Fruit fly (Drosophila melanogaster) whole organism, pupa: ENCODE results near the gene Rpn11.
A peak's percentile ranks its signal among the peaks of the same experiment; 100 is the strongest.

Source experiments
- CG10348 ChIP-seq: fragments of 200-800 bp; sonication (Bioruptor generic); IDR thresholded peaks from 2 replicates; pipeline ENCODE4 v1.3.6; 2022; ENCODE audit warnings: missing biosample characterization, missing genetic modification characterization
- CG12605 ChIP-seq: fragments of 200-800 bp; sonication (Bioruptor generic); IDR thresholded peaks from 2 replicates; pipeline ENCODE4 v1.3.6; 2022; ENCODE audit warnings: missing biosample characterization, missing genetic modification characterization
- CG13204 ChIP-seq: fragments of 200-800 bp; sonication (Bioruptor generic); optimal IDR thresholded peaks from 2 replicates; lab custom pipeline; 2018; ENCODE audit warnings: missing biosample characterization, mild to moderate bottlenecking, missing genetic modification characterization, moderate library complexity
- CG14655 ChIP-seq: fragments of 200-800 bp; sonication (Bioruptor generic); optimal IDR thresholded peaks from 3 replicates; lab custom pipeline; 2017; ENCODE audit warnings: mild to moderate bottlenecking, missing biosample characterization, missing genetic modification reagents, missing genetic modification characterization
- CG15710 ChIP-seq: fragments of 200-800 bp; sonication (Bioruptor generic); optimal IDR thresholded peaks from 2 replicates; lab custom pipeline; 2018; ENCODE audit warnings: missing biosample characterization, mild to moderate bottlenecking, missing genetic modification characterization, moderate library complexity
- CG17806 ChIP-seq: fragments of 200-800 bp; sonication (Bioruptor generic); optimal IDR thresholded peaks from 2 replicates; lab custom pipeline; 2018; ENCODE audit warnings: missing biosample characterization, mild to moderate bottlenecking, missing genetic modification characterization, moderate library complexity
- CG32121 ChIP-seq: fragments of 200-800 bp; sonication (Bioruptor generic); IDR thresholded peaks from 2 replicates; pipeline ENCODE4 v1.3.6; 2022; ENCODE audit warnings: missing biosample characterization, missing genetic modification characterization
- CG34367 ChIP-seq: fragments of 200-800 bp; sonication (Bioruptor generic); optimal IDR thresholded peaks from 2 replicates; lab custom pipeline; 2018; ENCODE audit warnings: missing biosample characterization, mild to moderate bottlenecking, missing genetic modification characterization
- CG4496 ChIP-seq: fragments of 200-800 bp; sonication (Bioruptor generic); IDR thresholded peaks from 3 replicates; pipeline ENCODE4 v1.3.6; 2022; ENCODE audit warnings: missing biosample characterization, missing genetic modification characterization
- CG8159 ChIP-seq: fragments of 200-800 bp; sonication (Bioruptor generic); optimal IDR thresholded peaks from 3 replicates; lab custom pipeline; 2018; ENCODE audit warnings: missing biosample characterization, mild to moderate bottlenecking, missing genetic modification characterization, moderate library complexity
- CG8301 ChIP-seq: fragments of 200-800 bp; sonication (Bioruptor generic); optimal IDR thresholded peaks from 2 replicates; lab custom pipeline; 2018; ENCODE audit warnings: missing biosample characterization, mild to moderate bottlenecking, missing genetic modification characterization
- CG9948 ChIP-seq: fragments of 200-800 bp; sonication (Bioruptor generic); optimal IDR thresholded peaks from 2 replicates; lab custom pipeline; 2018; ENCODE audit warnings: missing biosample characterization, mild to moderate bottlenecking, missing genetic modification characterization, moderate library complexity
- D1 ChIP-seq: fragments of 200-800 bp; sonication (Bioruptor generic); optimal IDR thresholded peaks from 2 replicates; lab custom pipeline; 2018; ENCODE audit warnings: missing biosample characterization, mild to moderate bottlenecking, missing genetic modification characterization, moderate library complexity
- EcR ChIP-seq: fragments of 200-800 bp; sonication (Bioruptor generic); optimal IDR thresholded peaks from 3 replicates; lab custom pipeline; 2019; ENCODE audit warnings: missing biosample characterization, missing genetic modification characterization, mild to moderate bottlenecking, moderate library complexity, missing genetic modification reagents
- Ets98B ChIP-seq: fragments of 200-800 bp; sonication (Bioruptor generic); IDR thresholded peaks from 2 replicates; pipeline ENCODE4 v1.3.6; 2022; ENCODE audit warnings: missing biosample characterization, missing genetic modification characterization
- Pif1A ChIP-seq: fragments of 200-800 bp; sonication (Bioruptor generic); optimal IDR thresholded peaks from 3 replicates; lab custom pipeline; 2016; ENCODE audit warnings: missing biosample characterization, missing genetic modification characterization
- Pif1B ChIP-seq: fragments of 200-800 bp; sonication (Bioruptor generic); optimal IDR thresholded peaks from 3 replicates; lab custom pipeline; 2016; ENCODE audit warnings: missing biosample characterization, missing genetic modification characterization
- Snoo ChIP-seq: fragments of 200-800 bp; sonication (Bioruptor generic); optimal IDR thresholded peaks from 3 replicates; lab custom pipeline; 2017; ENCODE audit warnings: missing biosample characterization, mild to moderate bottlenecking, missing genetic modification characterization, inconsistent platforms
- fd96Ca ChIP-seq: fragments of 200-800 bp; sonication (Bioruptor generic); IDR thresholded peaks from 3 replicates; pipeline ENCODE4 v1.3.6; 2022; ENCODE audit warnings: missing biosample characterization, missing genetic modification characterization
- gl ChIP-seq: fragments of 200-800 bp; sonication (Bioruptor generic); optimal IDR thresholded peaks from 2 replicates; lab custom pipeline; 2018; ENCODE audit warnings: missing biosample characterization, mild to moderate bottlenecking, missing genetic modification characterization
- rn ChIP-seq: fragments of 200-800 bp; sonication (Bioruptor generic); IDR thresholded peaks from 2 replicates; pipeline ENCODE4 v1.3.6; 2022; ENCODE audit warnings: missing biosample characterization, missing genetic modification characterization

Rpn11 gene

DNA sequence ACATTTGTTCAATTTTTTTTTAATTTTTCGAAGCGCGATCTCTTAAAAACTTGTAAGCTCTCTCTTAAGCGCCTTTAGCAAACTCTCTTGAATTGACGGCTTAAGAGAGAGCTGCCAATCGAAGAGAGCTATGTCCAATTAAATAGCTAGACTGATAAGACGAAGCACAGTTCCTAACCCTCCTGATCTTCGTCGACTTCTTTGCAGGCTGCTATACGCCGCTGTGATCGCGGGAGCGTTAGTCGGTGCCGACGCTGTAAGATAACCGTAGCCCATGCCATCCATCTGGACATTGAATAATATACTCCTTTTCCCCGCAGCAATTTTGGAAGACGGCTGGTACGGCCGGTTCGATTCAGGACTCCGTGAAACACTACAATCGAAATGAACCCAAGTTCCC, 29.1 kb downstream of the Rpn11 start:
- no peak for TF ChIP-seq EcR
- no peak for TF ChIP-seq CG9948
- no peak for TF ChIP-seq CG12605 (GFP tag; lab: Robert Waterston, UW)
- no peak for TF ChIP-seq Pif1A
- TF ChIP-seq CG17806 (tag; lab: Kevin White, UChicago) = no peak
- TF ChIP-seq CG34367 (tag; lab: Kevin White, UChicago) = no peak
- no peak for TF ChIP-seq gl (tag; lab: Kevin White, UChicago)
- TF ChIP-seq CG32121 (GFP tag; lab: Robert Waterston, UW) = no peak
- no peak for TF ChIP-seq Pif1B (GFP tag; lab: Kevin White, UChicago)
- TF ChIP-seq D1 (tag; lab: Kevin White, UChicago) = no peak
- TF ChIP-seq CG10348 = no peak
- no peak for TF ChIP-seq fd96Ca

- no peak for TF ChIP-seq rn
- no peak for TF ChIP-seq Snoo (tag; lab: Kevin White, UChicago)
- no peak for TF ChIP-seq D1 (tag; lab: Kevin White, UChicago)
- TF ChIP-seq CG13204 (GFP tag; lab: Kevin White, UChicago) = no peak
- TF ChIP-seq CG14655 (GFP tag; lab: Kevin White, UChicago) = no peak
- no peak for TF ChIP-seq CG9948
- TF ChIP-seq Pif1B (GFP tag; lab: Kevin White, UChicago) = no peak
- TF ChIP-seq Pif1A = no peak
- TF ChIP-seq Ets98B (GFP tag; lab: Robert Waterston, UW) = no peak
Measured at dm6 chr2L:5029809-5030108, 29.8 kb downstream of the Rpn11 start.

- TF ChIP-seq Pif1A = no peak
- no peak for TF ChIP-seq gl (tag; lab: Kevin White, UChicago)
Measured at dm6 chr2L:5029049-5029808, 30.4 kb downstream of the Rpn11 start, which contains the start of gene Col4a1. Gene Col4a1, plus strand, starts transcription at chr2L:5029609.

DNA sequence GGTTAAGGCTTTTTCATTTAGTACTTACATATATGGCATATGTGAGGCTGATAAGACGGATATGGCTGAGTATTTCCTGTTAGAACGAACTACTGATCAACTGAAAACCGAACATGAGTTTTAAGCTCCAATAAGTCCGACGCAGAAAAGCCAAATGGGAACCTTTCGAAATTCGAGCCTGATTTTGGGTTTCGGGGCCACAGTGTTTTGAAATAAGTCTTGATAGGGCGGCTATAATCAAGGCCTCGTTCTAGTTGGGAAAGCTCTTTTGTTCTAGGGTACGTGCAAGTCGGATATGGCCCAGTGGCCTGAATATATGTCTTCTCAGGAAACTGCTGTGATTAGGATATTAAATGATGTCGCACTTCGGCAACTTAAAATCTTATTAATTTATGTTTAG, 31.5 kb downstream of the Rpn11 start, which contains the start of gene vkg:
TSS of gene vkg (minus strand) at position 101 of the 400 bp plus-strand sequence.
- TF ChIP-seq Ets98B (GFP tag; lab: Robert Waterston, UW) = no peak
- TF ChIP-seq fd96Ca = no peak
- TF ChIP-seq CG10348 = no peak
- TF ChIP-seq CG15710 (tag; lab: Kevin White, UChicago) = no peak
- TF ChIP-seq rn = no peak
- TF ChIP-seq CG14655 (GFP tag; lab: Kevin White, UChicago) = no peak
- TF ChIP-seq Snoo (tag; lab: Kevin White, UChicago) = no peak
- no peak for TF ChIP-seq EcR

dm6 chr2L:5027321-5028069, 32.1 kb downstream of the Rpn11 start:
- no peak for TF ChIP-seq CG13204 (GFP tag; lab: Kevin White, UChicago)
- TF ChIP-seq fd96Ca = 0 out of 3 replicates have a peak, but pooled peaks have one; percentile 32
- TF ChIP-seq CG32121 (GFP tag; lab: Robert Waterston, UW) = peak; percentile 11; the same call in 1 of the 2 replicates
- TF ChIP-seq, all 21 proteins: peak for 2

dm6 chr2L:5025557-5025956, 34.0 kb downstream of the Rpn11 start:
- TF ChIP-seq CG14655 (GFP tag; lab: Kevin White, UChicago) = no peak
- TF ChIP-seq CG34367 (tag; lab: Kevin White, UChicago) = no peak
- TF ChIP-seq Ets98B (GFP tag; lab: Robert Waterston, UW) = no peak
- TF ChIP-seq CG32121 (GFP tag; lab: Robert Waterston, UW) = no peak
- TF ChIP-seq CG9948 = no peak
- no peak for TF ChIP-seq CG17806 (tag; lab: Kevin White, UChicago)
- no peak for TF ChIP-seq D1 (tag; lab: Kevin White, UChicago)
- no peak for TF ChIP-seq rn
- no peak for TF ChIP-seq fd96Ca
- TF ChIP-seq CG8159 (tag; lab: Kevin White, UChicago) = no peak
- TF ChIP-seq Snoo (tag; lab: Kevin White, UChicago) = no peak
- no peak for TF ChIP-seq CG8301 (tag; lab: Kevin White, UChicago)
- no peak for TF ChIP-seq CG13204 (GFP tag; lab: Kevin White, UChicago)
- no peak for TF ChIP-seq EcR
- TF ChIP-seq CG4496 (GFP tag; lab: Robert Waterston, UW) = no peak
- TF ChIP-seq Pif1A = no peak
- no peak for TF ChIP-seq CG12605 (GFP tag; lab: Robert Waterston, UW)
- TF ChIP-seq CG10348 = no peak
- TF ChIP-seq CG15710 (tag; lab: Kevin White, UChicago) = no peak
- TF ChIP-seq Pif1B (GFP tag; lab: Kevin White, UChicago) = no peak

- no peak for TF ChIP-seq gl (tag; lab: Kevin White, UChicago)
- TF ChIP-seq Pif1B (GFP tag; lab: Kevin White, UChicago) = no peak
- TF ChIP-seq CG13204 (GFP tag; lab: Kevin White, UChicago) = no peak
- no peak for TF ChIP-seq CG4496 (GFP tag; lab: Robert Waterston, UW)
- TF ChIP-seq D1 (tag; lab: Kevin White, UChicago) = no peak
- TF ChIP-seq rn = no peak
- TF ChIP-seq Pif1A = no peak
- TF ChIP-seq CG17806 (tag; lab: Kevin White, UChicago) = no peak
- no peak for TF ChIP-seq CG34367 (tag; lab: Kevin White, UChicago)
- TF ChIP-seq CG8159 (tag; lab: Kevin White, UChicago) = no peak
- no peak for TF ChIP-seq CG9948
Measured at dm6 chr2L:5022602-5023001, 37.0 kb downstream of the Rpn11 start.
